Fruit fly (Drosophila melanogaster): Measurements from ENCODE around the gene CG7246.

The CG7246 gene

dm6 chrX:9066802-9067489 is 13.9 kb downstream of the CG7246 start (continued):
- TF ChIP-seq CG9727 (GFP tag; optimal IDR thresholded peaks at IDR 0.05) (peak; percentile 10), CG7839 (tag; optimal IDR thresholded peaks at IDR 0.05) (peak; percentile 48), CG31441 (GFP tag; IDR thresholded peaks at IDR 0.05) (0 out of 2 replicates have a peak, but pooled peaks have one; percentile 20), CG8765 (GFP tag; IDR thresholded peaks at IDR 0.05) (no peak), salm (tag; optimal IDR thresholded peaks at IDR 0.05) (no peak), jumu (GFP tag; optimal IDR thresholded peaks at IDR 0.05) (no peak), Hr3 (GFP tag; optimal IDR thresholded peaks at IDR 0.05) (peak; percentile 24), unpg (GFP tag; optimal IDR thresholded peaks at IDR 0.05) (peak; percentile 42), chif (GFP tag; optimal IDR thresholded peaks at IDR 0.05) (no peak), Xbp1 (GFP tag; optimal IDR thresholded peaks at IDR 0.05) (peak; percentile 15), CG30020 (tag; optimal IDR thresholded peaks at IDR 0.05) (no peak), MESR4 (GFP tag; optimal IDR thresholded peaks at IDR 0.05) (no peak), H15 (GFP tag; IDR thresholded peaks at IDR 0.05) (no peak; the same call in 2 of the 3 replicates), CG7786 (GFP tag; optimal IDR thresholded peaks at IDR 0.05) (no peak), sim (GFP tag; IDR thresholded peaks at IDR 0.05) (no peak), Hsf (GFP tag; optimal IDR thresholded peaks at IDR 0.05) (no peak), CG1233 (GFP tag; optimal IDR thresholded peaks at IDR 0.05) (no peak), CG14860 (GFP tag; IDR thresholded peaks at IDR 0.05; ENCODE audit: partially characterized antibody) (no peak), sima (GFP tag; optimal IDR thresholded peaks at IDR 0.05) (no peak), Hand (GFP tag; optimal IDR thresholded peaks at IDR 0.05) (no peak), CG6854 (GFP tag; optimal IDR thresholded peaks at IDR 0.05) (no peak), CG2129 (GFP tag; IDR thresholded peaks at IDR 0.05; ENCODE audit: partially characterized antibody) (no peak), ftz-f1 (GFP tag; optimal IDR thresholded peaks at IDR 0.05) (no peak), h (optimal IDR thresholded peaks at IDR 0.05) (no peak), CG7372 (GFP tag; IDR thresholded peaks at IDR 0.05) (no peak), CG11085 (GFP tag; IDR thresholded peaks at IDR 0.05) (no peak), BEAF-32 (GFP tag; optimal IDR thresholded peaks at IDR 0.05) (no peak), ap (GFP tag; IDR thresholded peaks at IDR 0.05) (no peak), Abd-B (GFP tag; optimal IDR thresholded peaks at IDR 0.05) (no peak), CG17359 (tag; optimal IDR thresholded peaks at IDR 0.05) (peak; percentile 28), Hmr (GFP tag; optimal IDR thresholded peaks at IDR 0.05) (peak; percentile 28), CG11560 (tag; IDR thresholded peaks at IDR 0.05) (no peak), CG17328 (GFP tag; IDR thresholded peaks at IDR 0.05) (peak; percentile 36; the same call in 1 of the 2 replicates), ci (GFP tag; IDR thresholded peaks at IDR 0.05) (0 out of 3 replicates have a peak, but pooled peaks have one; percentile 17), CG16863 (GFP tag; optimal IDR thresholded peaks at IDR 0.05) (no peak), CG17802 (tag; optimal IDR thresholded peaks at IDR 0.05) (no peak), CG3065 (GFP tag; optimal IDR thresholded peaks at IDR 0.05) (no peak), Atf6 (GFP tag; IDR thresholded peaks at IDR 0.05) (peak; percentile 31; the same call in 1 of the 2 replicates), pnt (GFP tag; optimal IDR thresholded peaks at IDR 0.05) (no peak), CG9797 (GFP tag; optimal IDR thresholded peaks at IDR 0.05) (no peak), usp (GFP tag; optimal IDR thresholded peaks at IDR 0.05) (no peak), lbe (GFP tag; optimal IDR thresholded peaks at IDR 0.05) (peak; percentile 64), vfl (GFP tag; optimal IDR thresholded peaks at IDR 0.05) (no peak), Ptx1 (GFP tag; IDR thresholded peaks at IDR 0.05) (peak; percentile 61), CG43689 (GFP tag; IDR thresholded peaks at IDR 0.05) (no peak), CG16779 (GFP tag; IDR thresholded peaks at IDR 0.05) (no peak), Ets97D (GFP tag; optimal IDR thresholded peaks at IDR 0.05) (no peak), cwo (GFP tag; optimal IDR thresholded peaks at IDR 0.05) (no peak), fru (optimal IDR thresholded peaks at IDR 0.05) (no peak), CG3163 (GFP tag; optimal IDR thresholded peaks at IDR 0.05) (no peak), CG10267 (tag; optimal IDR thresholded peaks at IDR 0.05) (no peak)
